Worm (Caenorhabditis elegans) whole organism, L1 larva: ENCODE results near the gene B0554.4.

Source experiments
- C34B4.2 ChIP-seq: sonication (generic microtip); optimal IDR thresholded peaks from 2 replicates; lab custom pipeline; 2017; ENCODE audit warnings: mild to moderate bottlenecking, missing genetic modification characterization, missing compliant biosample characterization
- aha-1 ChIP-seq: fragments of 150-350 bp; optimal IDR thresholded peaks from 2 replicates; lab custom pipeline; 2014; ENCODE audit warnings: missing biosample characterization, missing genetic modification characterization
- alr-1 ChIP-seq: fragments of 200-800 bp; sonication (Bioruptor generic); optimal IDR thresholded peaks from 2 replicates; lab custom pipeline; 2018; ENCODE audit warnings: borderline replicate concordance, mild to moderate bottlenecking, missing genetic modification characterization, missing compliant biosample characterization
- ceh-63 ChIP-seq: fragments of 200-800 bp; sonication (Bioruptor generic); optimal IDR thresholded peaks from 2 replicates; lab custom pipeline; 2018; ENCODE audit warnings: mild to moderate bottlenecking, missing genetic modification characterization, missing compliant biosample characterization
- ceh-8 ChIP-seq: fragments of 200-800 bp; sonication (Bioruptor generic); optimal IDR thresholded peaks from 2 replicates; lab custom pipeline; 2018; ENCODE audit warnings: mild to moderate bottlenecking, missing genetic modification characterization, moderate library complexity, missing compliant biosample characterization
- ceh-88 ChIP-seq: fragments of 200-800 bp; sonication (Bioruptor generic); IDR thresholded peaks from 2 replicates; pipeline ENCODE4 v1.3.6; 2022; ENCODE audit warnings: missing genetic modification characterization, missing compliant biosample characterization
- ces-1 ChIP-seq: fragments of 150-350 bp; optimal IDR thresholded peaks from 2 replicates; lab custom pipeline; 2014; ENCODE audit warnings: missing biosample characterization, missing genetic modification reagents, missing genetic modification characterization
- dpl-1 ChIP-seq, 3 experiments: fragments of 150-350 bp in 2 of 3; sonication (generic microtip) in 1 of 3; optimal IDR thresholded peaks; 2 replicates each; lab custom pipeline; 2014 to 2017; ENCODE audit warnings: missing biosample characterization in 3 of 3, missing genetic modification characterization in 3 of 3, missing genetic modification reagents in 3 of 3
- efl-1 ChIP-seq, 4 experiments: fragments of 150-350 bp; optimal IDR thresholded peaks in 3 of 4; peaks in 1 of 4; 1 replicate in 1 of 4; 2 replicates in 3 of 4; lab custom pipeline; 2014; ENCODE audit warnings: missing biosample characterization in 2 of 4, missing genetic modification characterization in 2 of 4, missing genetic modification reagents in 2 of 4
- efl-3 ChIP-seq: fragments of 200-800 bp; sonication (Bioruptor generic); optimal IDR thresholded peaks from 2 replicates; lab custom pipeline; 2018; ENCODE audit warnings: mild to moderate bottlenecking, missing genetic modification characterization, missing compliant biosample characterization
- egl-13 ChIP-seq: sonication (generic microtip); optimal IDR thresholded peaks from 2 replicates; lab custom pipeline; 2016; ENCODE audit warnings: missing genotype, missing genetic modification reagents, missing genetic modification characterization, missing compliant biosample characterization
- egl-27 ChIP-seq, 2 experiments: fragments of 150-350 bp in 1 of 2; sonication (generic microtip); optimal IDR thresholded peaks; 3 replicates each; lab custom pipeline; 2017 to 2018; ENCODE audit warnings: missing biosample characterization in 2 of 2, missing genetic modification characterization in 2 of 2, missing genetic modification reagents in 2 of 2
- elt-2 ChIP-seq: sonication (generic microtip); optimal IDR thresholded peaks from 2 replicates; lab custom pipeline; 2016; ENCODE audit warnings: missing genetic modification characterization, mild to moderate bottlenecking, inconsistent platforms, missing compliant biosample characterization, missing genetic modification reagents
- elt-3 ChIP-seq, 6 experiments: fragments of 150-350 bp in 1 of 6; sonication (generic microtip); optimal IDR thresholded peaks; 2 replicates each; lab custom pipeline; 2017 to 2018; ENCODE audit warnings: missing biosample characterization in 6 of 6, missing genetic modification characterization in 6 of 6, inconsistent platforms in 1 of 6
- fos-1 ChIP-seq: fragments of 150-350 bp; optimal IDR thresholded peaks from 2 replicates; lab custom pipeline; 2014; ENCODE audit warnings: missing biosample characterization, missing genetic modification characterization
- hlh-4 ChIP-seq: sonication (generic microtip); optimal IDR thresholded peaks from 2 replicates; lab custom pipeline; 2016; ENCODE audit warnings: mild to moderate bottlenecking, missing genetic modification characterization, missing compliant biosample characterization
- hpl-2 ChIP-seq: fragments of 150-350 bp; optimal IDR thresholded peaks from 2 replicates; lab custom pipeline; 2014; ENCODE audit warnings: missing biosample characterization, missing genetic modification reagents, missing genetic modification characterization
- irx-1 ChIP-seq: sonication (generic microtip); optimal IDR thresholded peaks from 2 replicates; lab custom pipeline; 2016; ENCODE audit warnings: missing genetic modification characterization, missing compliant biosample characterization
- isw-1 ChIP-seq: fragments of 200-800 bp; sonication (Bioruptor generic); IDR thresholded peaks from 2 replicates; pipeline ENCODE4 v1.3.6; 2022; ENCODE audit warnings: missing genetic modification characterization, missing compliant biosample characterization
- lin-14 ChIP-seq: fragments of 200-800 bp; sonication (Bioruptor generic); optimal IDR thresholded peaks from 2 replicates; lab custom pipeline; 2018; ENCODE audit warnings: mild to moderate bottlenecking, missing genetic modification characterization, moderate library complexity, missing compliant biosample characterization
- lin-15B ChIP-seq: fragments of 150-350 bp; sonication (generic microtip); optimal IDR thresholded peaks from 3 replicates; lab custom pipeline; 2014; ENCODE audit warnings: missing biosample characterization, missing genetic modification characterization
- lin-35 ChIP-seq, 2 experiments: fragments of 150-350 bp; optimal IDR thresholded peaks; 2 replicates each; lab custom pipeline; 2014; ENCODE audit warnings: missing biosample characterization in 2 of 2, missing genetic modification characterization in 2 of 2, missing genetic modification reagents in 2 of 2
- mef-2 ChIP-seq: fragments of 150-350 bp; optimal IDR thresholded peaks from 2 replicates; lab custom pipeline; 2014; ENCODE audit warnings: missing biosample characterization, missing genetic modification characterization
- mep-1 ChIP-seq: fragments of 150-350 bp; optimal IDR thresholded peaks from 2 replicates; lab custom pipeline; 2014; ENCODE audit warnings: missing biosample characterization, missing genetic modification characterization
- nhr-71 ChIP-seq: sonication (generic microtip); optimal IDR thresholded peaks from 2 replicates; lab custom pipeline; 2016; ENCODE audit warnings: mild to moderate bottlenecking, missing genetic modification characterization, moderate library complexity, missing compliant biosample characterization
- nhr-76 ChIP-seq: sonication (generic microtip); optimal IDR thresholded peaks from 2 replicates; lab custom pipeline; 2017; ENCODE audit warnings: missing biosample characterization, missing genetic modification characterization
- nhr-77 ChIP-seq: fragments of 150-350 bp; optimal IDR thresholded peaks from 2 replicates; lab custom pipeline; 2014; ENCODE audit warnings: missing biosample characterization, missing genetic modification characterization
- nhr-85 ChIP-seq: sonication (generic microtip); peaks from one replicate; lab custom pipeline; 2016; ENCODE audit warnings: missing genetic modification characterization, inconsistent platforms, missing compliant biosample characterization
- snpc-4 ChIP-seq: fragments of 150-350 bp; optimal IDR thresholded peaks from 2 replicates; lab custom pipeline; 2014; ENCODE audit warnings: missing biosample characterization, missing genetic modification characterization
- sup-37 ChIP-seq: fragments of 200-800 bp; sonication (Bioruptor generic); optimal IDR thresholded peaks from 2 replicates; lab custom pipeline; 2018; ENCODE audit warnings: mild to moderate bottlenecking, missing genetic modification characterization, missing compliant biosample characterization
- vab-15 ChIP-seq: sonication (generic microtip); optimal IDR thresholded peaks from 2 replicates; lab custom pipeline; 2017; ENCODE audit warnings: missing genotype, mild to moderate bottlenecking, missing genetic modification characterization, missing compliant biosample characterization
- xbp-1 ChIP-seq: sonication (generic microtip); optimal IDR thresholded peaks from 2 replicates; lab custom pipeline; 2016; ENCODE audit warnings: missing genetic modification characterization, missing compliant biosample characterization

B0554.4 gene

ce11 chrV:446574-446973 lies 17.6 kb downstream of the B0554.4 start, which contains the start of gene srh-34:
srh-34 (minus strand) TSS chrV:446674.
- no peak for TF ChIP-seq ceh-8 (GFP tag; lab: Kevin White, UChicago)
- TF ChIP-seq elt-3 (tag; optimal IDR thresholded peaks at IDR 0.05; lab: Kevin White, UChicago): no peak
- no peak for TF ChIP-seq irx-1 (tag; lab: Kevin White, UChicago)
- no peak for TF ChIP-seq hlh-4
- no peak for TF ChIP-seq mep-1
- TF ChIP-seq C34B4.2 (tag; lab: Kevin White, UChicago): no peak
- no peak for TF ChIP-seq lin-35 (GFP tag; optimal IDR thresholded peaks at IDR 0.05; lab: Kevin White, UChicago)
- no peak for TF ChIP-seq efl-3 (GFP tag; lab: Kevin White, UChicago)
- TF ChIP-seq fos-1 (tag; lab: Kevin White, UChicago): no peak
- no peak for TF ChIP-seq egl-27 (tag; optimal IDR thresholded peaks at IDR 0.05; lab: Kevin White, UChicago)
- no peak for TF ChIP-seq dpl-1 (GFP tag; optimal IDR thresholded peaks at IDR 0.05; lab: Kevin White, UChicago)
- no peak for TF ChIP-seq lin-15B
- no peak for TF ChIP-seq elt-2 (tag; lab: Kevin White, UChicago)

ce11 chrV:446988-447387 lies 18.0 kb downstream of the B0554.4 start:
- TF ChIP-seq lin-14 (GFP tag; lab: Kevin White, UChicago): no peak
- no peak for TF ChIP-seq lin-15B
- TF ChIP-seq C34B4.2 (tag; lab: Kevin White, UChicago): no peak
- peak; percentile 8 for TF ChIP-seq nhr-85 (tag; lab: Kevin White, UChicago)
- TF ChIP-seq sup-37 (GFP tag; lab: Kevin White, UChicago): no peak
- TF ChIP-seq mef-2 (tag; lab: Kevin White, UChicago): no peak
- TF ChIP-seq snpc-4 (tag; lab: Kevin White, UChicago): no peak
- TF ChIP-seq ces-1 (GFP tag; lab: Kevin White, UChicago): no peak
- TF ChIP-seq ceh-88 (GFP tag; lab: Robert Waterston, UW): no peak

ce11 chrV:449130-449529 lies 20.2 kb downstream of the B0554.4 start, which contains the start of gene srh-35:
srh-35 (minus strand) TSS chrV:449230.
- TF ChIP-seq nhr-77 (no peak), nhr-85 (tag; lab: Kevin White, UChicago) (peak; percentile 10), vab-15 (tag; lab: Kevin White, UChicago) (no peak)
- TF ChIP-seq, all 84 proteins: peak for 1

ce11 chrV:449685-450084 lies 20.7 kb downstream of the B0554.4 start, which contains the start of gene M02H5.8:
M02H5.8 (plus strand) TSS chrV:449981.
- TF ChIP-seq efl-1 (optimal IDR thresholded peaks at IDR 0.05; lab: Kevin White, UChicago): no peak
- peak in 1 of 2 experiments; percentile 31 for TF ChIP-seq efl-1 (GFP tag; optimal IDR thresholded peaks at IDR 0.05 in 1 of 2; lab: Kevin White, UChicago)
- no peak for TF ChIP-seq nhr-71

- TF ChIP-seq egl-13 (tag; lab: Kevin White, UChicago) (no peak), efl-1 (optimal IDR thresholded peaks at IDR 0.05; lab: Kevin White, UChicago) (no peak), efl-1 (GFP tag; optimal IDR thresholded peaks at IDR 0.05 in 1 of 2; lab: Kevin White, UChicago) (peak in 1 of 2 experiments; percentile 90), nhr-76 (tag; lab: Kevin White, UChicago) (no peak), isw-1 (GFP tag; lab: Robert Waterston, UW) (no peak), nhr-85 (tag; lab: Kevin White, UChicago) (no peak), aha-1 (tag; lab: Kevin White, UChicago) (no peak)
Measured at ce11 chrV:450757-451501, 22.0 kb downstream of the B0554.4 start, which contains the start of gene nhr-123. nhr-123 (plus strand) TSS chrV:451451.

- TF ChIP-seq elt-2 (tag; lab: Kevin White, UChicago): no peak
- no peak for TF ChIP-seq alr-1
- TF ChIP-seq elt-3 (tag; optimal IDR thresholded peaks at IDR 0.05; lab: Kevin White, UChicago): no peak
- TF ChIP-seq hpl-2 (GFP tag; lab: Kevin White, UChicago): no peak
- TF ChIP-seq ceh-63 (GFP tag; lab: Kevin White, UChicago): no peak
- no peak for TF ChIP-seq xbp-1 (tag; lab: Kevin White, UChicago)
- TF ChIP-seq dpl-1 (GFP tag; optimal IDR thresholded peaks at IDR 0.05; lab: Kevin White, UChicago): no peak
Measured at ce11 chrV:453569-453968, 24.6 kb downstream of the B0554.4 start, which contains the start of gene nhr-98. nhr-98 (plus strand) TSS chrV:453869.
